Worm (Caenorhabditis elegans) whole organism, midembryonic: ENCODE data around the gene B0393.9.

Source experiments
- T22C8.4 ChIP-seq: fragments of 200-800 bp; sonication (Bioruptor generic); IDR thresholded peaks from 2 replicates; pipeline ENCODE4 v1.3.6; 2022; ENCODE audit warnings: missing genetic modification characterization, missing compliant biosample characterization
- cog-1 ChIP-seq: sonication (generic microtip); optimal IDR thresholded peaks from 2 replicates; lab custom pipeline; 2016; ENCODE audit warnings: missing genetic modification characterization, missing compliant biosample characterization
- flt-1 ChIP-seq: fragments of 200-800 bp; sonication (Bioruptor generic); IDR thresholded peaks from 2 replicates; pipeline ENCODE4 v1.3.6; 2022; ENCODE audit warnings: missing genetic modification characterization, missing compliant biosample characterization
- klf-2 ChIP-seq: fragments of 200-800 bp; sonication (Bioruptor generic); conservative IDR thresholded peaks from 2 replicates; pipeline ENCODE4 v1.3.6; 2022; ENCODE audit warnings: missing genetic modification reagents, missing genetic modification characterization, missing compliant biosample characterization
- med-1 ChIP-seq: sonication (generic microtip); optimal IDR thresholded peaks from 2 replicates; lab custom pipeline; 2017; ENCODE audit warnings: missing genetic modification characterization, mild to moderate bottlenecking, missing compliant biosample characterization, antibody characterized with exemption, missing genetic modification reagents; ENCODE audit not compliant: insufficient read depth
- ref-1 ChIP-seq: fragments of 200-800 bp; sonication (Bioruptor generic); conservative IDR thresholded peaks from 2 replicates; pipeline ENCODE4 v1.3.6; 2022; ENCODE audit warnings: missing genetic modification reagents, missing genetic modification characterization, missing compliant biosample characterization
- tab-1 ChIP-seq: fragments of 200-800 bp; sonication (Bioruptor generic); IDR thresholded peaks from 2 replicates; pipeline ENCODE4 v1.3.6; 2022; ENCODE audit warnings: missing genetic modification characterization, missing compliant biosample characterization
- ztf-23 ChIP-seq: fragments of 200-800 bp; sonication (Bioruptor generic); IDR thresholded peaks from 2 replicates; pipeline ENCODE4 v1.3.6; 2022; ENCODE audit warnings: missing genetic modification reagents, missing genetic modification characterization, missing compliant biosample characterization
- ztf-29 ChIP-seq: fragments of 200-800 bp; sonication (Bioruptor generic); IDR thresholded peaks from 2 replicates; pipeline ENCODE4 v1.3.6; 2022; ENCODE audit warnings: missing genetic modification reagents, missing genetic modification characterization, missing compliant biosample characterization

B0393.9 gene

DNA sequence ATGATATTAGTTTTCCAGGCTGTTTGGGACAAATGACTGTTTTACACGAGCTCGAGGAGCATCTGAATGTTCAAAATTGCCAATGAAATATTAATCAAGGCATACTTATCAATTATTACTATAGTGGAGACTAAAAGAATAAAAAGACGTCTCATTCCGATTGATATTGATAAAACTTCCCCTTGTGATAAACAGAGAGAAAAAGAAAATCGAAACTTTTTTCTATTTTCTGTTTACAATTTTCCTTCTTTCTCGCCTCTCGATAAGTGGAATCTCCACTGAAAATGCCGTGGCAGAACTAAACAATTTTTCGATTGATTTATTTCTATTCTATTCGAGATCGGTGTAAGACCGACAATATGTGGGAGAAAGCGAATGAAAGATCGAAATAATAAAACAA, at the start of gene B0393.9:
Gene B0393.9 (minus strand): TSS at position 303 of the 400 bp plus-strand sequence.
- TF ChIP-seq med-1 (GFP tag; lab: Kevin White, UChicago) (no peak), ref-1 (no peak), tab-1 (GFP tag; lab: Robert Waterston, UW) (no peak), T22C8.4 (GFP tag; lab: Robert Waterston, UW) (no peak), ztf-23 (GFP tag; lab: Robert Waterston, UW) (no peak), flt-1 (GFP tag; lab: Robert Waterston, UW) (no peak), ztf-29 (GFP tag; lab: Robert Waterston, UW) (no peak), klf-2 (no peak), cog-1 (tag; lab: Kevin White, UChicago) (no peak)

DNA sequence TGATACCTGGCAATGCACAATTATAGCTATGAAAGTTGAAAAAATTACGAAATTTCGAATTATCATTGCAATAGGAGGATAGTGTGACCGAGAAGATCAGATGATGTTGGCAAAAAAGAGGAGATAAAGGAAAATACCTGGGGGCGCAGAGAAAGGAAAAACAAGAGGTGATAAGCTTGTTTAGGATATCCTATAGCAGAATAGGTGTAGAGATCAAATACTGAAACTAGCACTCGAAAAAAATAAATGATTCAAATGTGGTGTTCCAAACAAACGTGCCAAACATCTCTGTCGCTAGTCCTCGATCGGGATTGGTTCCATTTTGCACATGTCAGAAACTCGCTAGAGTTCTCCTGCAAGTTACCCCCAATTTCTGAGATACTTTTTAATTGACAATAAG, 49.5 kb upstream of the B0393.9 start, which contains the start of gene F26A1.9:
Gene F26A1.9 (minus strand): TSS at position 101 of the 400 bp plus-strand sequence.
- TF ChIP-seq tab-1 (GFP tag; lab: Robert Waterston, UW), result no peak
- no peak for TF ChIP-seq ztf-29 (GFP tag; lab: Robert Waterston, UW)
- TF ChIP-seq flt-1 (GFP tag; lab: Robert Waterston, UW), result no peak
- no peak for TF ChIP-seq T22C8.4 (GFP tag; lab: Robert Waterston, UW)
- TF ChIP-seq ztf-23 (GFP tag; lab: Robert Waterston, UW), result no peak
- TF ChIP-seq med-1 (GFP tag; lab: Kevin White, UChicago), result no peak
- no peak for TF ChIP-seq klf-2
- TF ChIP-seq ref-1, result no peak
- no peak for TF ChIP-seq cog-1 (tag; lab: Kevin White, UChicago)

DNA sequence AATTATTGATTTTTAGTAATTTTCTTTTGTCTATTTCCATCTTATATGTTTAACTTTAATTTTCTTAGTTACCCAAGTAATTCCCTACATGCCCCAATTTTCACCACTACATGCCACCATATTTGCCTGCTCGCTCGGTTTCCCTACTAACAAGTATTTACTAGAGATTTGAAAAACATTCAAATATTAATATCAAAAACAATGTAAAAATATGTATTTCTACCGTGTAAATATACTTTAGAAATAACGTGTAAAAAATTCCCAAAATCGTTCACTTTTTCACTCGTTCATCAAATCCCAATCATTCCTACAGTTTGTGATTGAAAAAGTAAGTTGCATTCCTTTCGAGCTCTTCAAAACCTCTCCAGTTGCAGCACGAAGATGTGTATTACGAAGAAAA, 46.6 kb upstream of the B0393.9 start, which contains the start of gene F26A1.3:
Gene F26A1.3 (plus strand): TSS at position 301 of the 400 bp plus-strand sequence.
- no peak for TF ChIP-seq ztf-23 (GFP tag; lab: Robert Waterston, UW)
- TF ChIP-seq ref-1, result no peak
- TF ChIP-seq T22C8.4 (GFP tag; lab: Robert Waterston, UW), result no peak

DNA sequence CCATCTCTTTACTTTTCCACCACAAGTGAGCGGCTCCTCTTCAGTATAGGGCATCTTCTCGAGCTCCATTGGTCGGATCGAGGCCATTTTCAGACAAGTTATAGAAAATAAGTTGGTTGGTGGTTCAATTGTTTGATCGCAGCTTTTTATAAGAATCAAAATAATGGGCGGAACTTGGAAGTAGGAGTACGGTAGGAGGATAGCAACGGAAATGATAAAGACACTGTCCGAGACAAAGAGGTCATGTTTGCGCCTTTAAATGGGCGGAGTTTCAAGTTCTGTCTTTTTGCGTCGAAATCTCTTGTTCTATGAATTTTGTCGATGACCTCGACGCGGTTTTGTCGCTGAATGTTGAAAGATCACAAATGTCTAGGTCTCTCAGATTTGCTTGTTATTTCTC, 42.2 kb upstream of the B0393.9 start, which contains the start of gene F26A1.8:
Gene F26A1.8 (minus strand): TSS at position 101 of the 400 bp plus-strand sequence.
- TF ChIP-seq ztf-29 (GFP tag; lab: Robert Waterston, UW), result no peak
- no peak for TF ChIP-seq klf-2
- TF ChIP-seq ztf-23 (GFP tag; lab: Robert Waterston, UW), result no peak
- TF ChIP-seq cog-1 (tag; lab: Kevin White, UChicago), result no peak
- TF ChIP-seq flt-1 (GFP tag; lab: Robert Waterston, UW), result no peak
- no peak for TF ChIP-seq T22C8.4 (GFP tag; lab: Robert Waterston, UW)
- no peak for TF ChIP-seq med-1 (GFP tag; lab: Kevin White, UChicago)
- no peak for TF ChIP-seq ref-1
- no peak for TF ChIP-seq tab-1 (GFP tag; lab: Robert Waterston, UW)

DNA sequence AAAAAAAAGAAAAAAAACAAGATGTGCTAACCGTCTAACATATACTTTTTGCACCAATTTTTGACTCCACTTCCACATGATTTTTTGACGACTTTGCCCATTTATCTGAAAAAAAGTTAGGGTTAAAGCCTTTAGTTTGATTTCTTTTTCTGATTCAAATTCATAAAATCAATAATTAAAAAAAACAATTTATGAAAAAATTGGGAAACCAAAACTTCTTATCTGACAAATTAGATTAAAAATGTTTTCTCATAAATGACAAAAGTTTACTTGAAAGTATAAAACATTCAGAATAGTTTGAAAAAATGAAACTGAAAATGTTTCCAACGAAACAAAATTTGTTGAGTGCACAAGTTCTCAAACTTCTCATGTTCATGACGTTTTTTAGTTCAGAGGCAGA, 39.9 kb upstream of the B0393.9 start, which contains the start of gene F26A1.7:
Gene F26A1.7 (minus strand): TSS at position 101 of the 400 bp plus-strand sequence.
- no peak for TF ChIP-seq med-1 (GFP tag; lab: Kevin White, UChicago)
- TF ChIP-seq tab-1 (GFP tag; lab: Robert Waterston, UW), result no peak
- TF ChIP-seq ref-1, result no peak
- TF ChIP-seq cog-1 (tag; lab: Kevin White, UChicago), result no peak
- TF ChIP-seq flt-1 (GFP tag; lab: Robert Waterston, UW), result no peak

DNA sequence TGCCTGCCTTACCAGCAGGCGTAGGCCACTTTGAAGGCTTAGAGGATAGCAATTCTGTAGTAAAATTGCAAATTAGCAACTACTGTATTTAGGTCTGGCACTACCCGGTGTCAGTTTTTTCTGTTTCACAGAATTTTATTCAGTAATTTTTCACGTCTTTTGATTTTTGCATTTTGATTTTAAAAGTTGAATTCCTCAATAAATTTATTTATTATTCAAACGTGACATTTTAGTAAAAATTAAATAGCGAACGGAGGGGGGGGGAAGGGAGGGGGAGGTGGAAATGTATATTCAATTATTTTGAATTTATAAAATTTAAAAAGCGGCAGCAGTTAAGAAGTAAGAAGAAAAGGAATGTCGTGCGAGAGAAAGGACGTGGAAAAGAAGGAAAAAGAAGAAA, 37.3 kb upstream of the B0393.9 start, which contains the start of gene F26A1.4:
Gene F26A1.4 (plus strand): TSS at position 301 of the 400 bp plus-strand sequence.
- TF ChIP-seq tab-1 (GFP tag; lab: Robert Waterston, UW), result no peak
- TF ChIP-seq flt-1 (GFP tag; lab: Robert Waterston, UW), result no peak
- TF ChIP-seq ref-1, result no peak
- no peak for TF ChIP-seq cog-1 (tag; lab: Kevin White, UChicago)
- TF ChIP-seq klf-2, result no peak
- TF ChIP-seq ztf-23 (GFP tag; lab: Robert Waterston, UW), result no peak
- no peak for TF ChIP-seq ztf-29 (GFP tag; lab: Robert Waterston, UW)
- TF ChIP-seq med-1 (GFP tag; lab: Kevin White, UChicago), result no peak
- TF ChIP-seq T22C8.4 (GFP tag; lab: Robert Waterston, UW), result no peak

DNA sequence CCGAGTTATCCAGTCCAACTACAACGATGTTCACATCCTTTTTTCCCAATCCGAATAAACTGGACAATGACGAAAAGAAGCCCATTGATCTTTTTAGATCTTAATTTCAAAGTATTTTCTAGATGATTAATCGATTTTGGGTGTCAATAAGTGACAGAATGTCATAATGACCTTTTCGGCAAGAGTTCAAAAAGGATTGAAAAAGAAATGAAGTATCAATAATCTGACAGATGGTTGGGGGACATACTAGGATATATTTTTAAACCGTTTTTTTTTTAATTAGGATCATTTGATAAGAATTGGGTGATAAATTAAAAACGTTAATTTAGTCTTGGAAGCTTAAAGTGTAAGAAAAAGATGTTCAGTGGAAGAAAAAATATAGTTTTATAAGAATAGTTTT, 34.8 kb upstream of the B0393.9 start, which contains the start of gene arl-6:
Gene arl-6 (minus strand): TSS at position 101 of the 400 bp plus-strand sequence.
- no peak for TF ChIP-seq ztf-23 (GFP tag; lab: Robert Waterston, UW)
- TF ChIP-seq T22C8.4 (GFP tag; lab: Robert Waterston, UW), result no peak
- TF ChIP-seq tab-1 (GFP tag; lab: Robert Waterston, UW), result no peak
- TF ChIP-seq ref-1, result no peak
- TF ChIP-seq med-1 (GFP tag; lab: Kevin White, UChicago), result no peak
- no peak for TF ChIP-seq ztf-29 (GFP tag; lab: Robert Waterston, UW)
- TF ChIP-seq flt-1 (GFP tag; lab: Robert Waterston, UW), result no peak
- TF ChIP-seq klf-2, result no peak
- no peak for TF ChIP-seq cog-1 (tag; lab: Kevin White, UChicago)

DNA sequence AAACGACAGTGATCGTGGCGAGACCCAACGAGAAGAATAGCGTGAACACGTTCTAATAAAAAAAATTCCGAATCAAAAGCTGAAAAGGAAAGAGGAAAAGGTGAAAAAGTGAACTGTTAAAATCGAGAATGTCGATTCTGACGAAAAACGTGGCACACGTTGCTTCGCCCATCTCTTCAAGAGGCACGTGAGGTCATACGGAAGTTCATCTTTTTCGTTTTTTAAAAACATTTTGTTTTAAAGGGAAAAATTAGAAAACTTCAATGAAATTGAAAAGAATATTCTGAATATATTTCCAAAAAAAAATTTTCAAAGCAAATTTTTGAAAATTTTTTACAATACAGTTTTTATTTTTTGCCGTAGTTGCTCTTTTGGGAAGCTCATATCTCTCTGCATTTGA, 31.2 kb upstream of the B0393.9 start, which contains the start of gene C38D4.7:
Gene C38D4.7 (minus strand): TSS at position 101 of the 400 bp plus-strand sequence.
- no peak for TF ChIP-seq cog-1 (tag; lab: Kevin White, UChicago)
- TF ChIP-seq tab-1 (GFP tag; lab: Robert Waterston, UW), result no peak
- no peak for TF ChIP-seq ztf-23 (GFP tag; lab: Robert Waterston, UW)
- TF ChIP-seq klf-2, result no peak
- no peak for TF ChIP-seq T22C8.4 (GFP tag; lab: Robert Waterston, UW)
- no peak for TF ChIP-seq med-1 (GFP tag; lab: Kevin White, UChicago)
- no peak for TF ChIP-seq ref-1
- TF ChIP-seq ztf-29 (GFP tag; lab: Robert Waterston, UW), result no peak
- TF ChIP-seq flt-1 (GFP tag; lab: Robert Waterston, UW), result no peak

DNA sequence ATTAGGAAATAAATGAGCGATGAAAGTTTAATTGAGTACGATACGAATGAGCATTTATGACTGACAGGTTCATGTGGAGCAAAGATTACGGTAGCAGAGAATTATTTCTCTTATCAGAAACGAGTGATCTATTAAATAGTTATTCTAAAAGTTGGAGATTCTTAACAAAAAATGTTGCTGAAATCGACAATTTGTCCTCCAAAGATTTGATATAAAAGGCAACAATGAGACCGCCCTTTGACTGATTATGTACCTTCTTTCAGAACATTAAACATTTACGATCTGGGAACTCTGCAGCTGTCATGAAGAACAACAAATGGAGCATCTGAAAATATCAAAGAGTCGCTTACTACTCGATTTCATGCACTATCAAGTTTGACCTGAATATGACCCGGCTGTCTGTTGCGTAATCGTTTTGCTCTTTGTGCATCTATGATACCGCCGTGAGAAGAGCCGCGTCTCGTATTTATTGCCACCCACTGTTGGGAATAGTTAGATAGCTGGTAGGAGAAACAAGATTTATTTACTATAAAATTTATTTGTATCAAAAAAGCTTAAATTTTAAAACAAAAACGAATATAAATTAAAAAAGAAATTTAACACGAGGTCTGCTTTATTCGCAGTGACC, 29.7 kb upstream of the B0393.9 start, which contains the start of gene pal-1:
Gene pal-1 (minus strand): TSS at position 51 of the 628 bp plus-strand sequence.
- TF ChIP-seq ztf-29 (GFP tag; lab: Robert Waterston, UW) (no peak), med-1 (GFP tag; lab: Kevin White, UChicago) (no peak), ref-1 (no peak), flt-1 (GFP tag; lab: Robert Waterston, UW) (no peak), ztf-23 (GFP tag; lab: Robert Waterston, UW) (no peak), T22C8.4 (GFP tag; lab: Robert Waterston, UW) (no peak), klf-2 (no peak), tab-1 (GFP tag; lab: Robert Waterston, UW) (no peak)
